Fruit fly (Drosophila melanogaster): ENCODE data around the gene CG3402.

The CG3402 gene

dm6 chr3L:626498-627369 is 25.9 kb downstream of the CG3402 start (continued):
- TF ChIP-seq Optix (GFP tag; IDR thresholded peaks at IDR 0.05) (no peak), CG9609 (GFP tag; optimal IDR thresholded peaks at IDR 0.05) (peak; percentile 38), Hmr (GFP tag; optimal IDR thresholded peaks at IDR 0.05) (peak; percentile 1), wdn (GFP tag; IDR thresholded peaks at IDR 0.05) (peak; percentile 38; the same call in 1 of the 2 replicates), gro (GFP tag; optimal IDR thresholded peaks at IDR 0.05) (no peak), Mrtf (GFP tag; IDR thresholded peaks at IDR 0.05) (peak; percentile 73), peb (GFP tag; IDR thresholded peaks at IDR 0.05) (no peak; the same call in 1 of the 2 replicates), CG8290 (GFP tag; optimal IDR thresholded peaks at IDR 0.05) (peak; percentile 10), CG8290 (tag; optimal IDR thresholded peaks at IDR 0.05) (no peak), CG18619 (GFP tag; optimal IDR thresholded peaks at IDR 0.05) (peak; percentile 35), Deaf1 (tag; optimal IDR thresholded peaks at IDR 0.05) (peak; percentile 81), Ets65A (GFP tag) (peak; percentile 73), twi (tag; optimal IDR thresholded peaks at IDR 0.05) (no peak), CG4328 (GFP tag; optimal IDR thresholded peaks at IDR 0.05) (no peak), cg (GFP tag; optimal IDR thresholded peaks at IDR 0.05) (peak; percentile 98), CG10209 (GFP tag; optimal IDR thresholded peaks at IDR 0.05) (peak; percentile 14), CG3281 (GFP tag; optimal IDR thresholded peaks at IDR 0.05) (peak; percentile 57), Rx (GFP tag; IDR thresholded peaks at IDR 0.05) (peak; percentile 52; the same call in 1 of the 2 replicates), Med (GFP tag) (peak; percentile 82), CG9817 (tag; optimal IDR thresholded peaks at IDR 0.05) (peak; percentile 61), CG42726 (GFP tag; IDR thresholded peaks at IDR 0.05; ENCODE audit: partially characterized antibody) (no peak), CG7745 (tag; optimal IDR thresholded peaks at IDR 0.05) (no peak), CG17802 (tag; optimal IDR thresholded peaks at IDR 0.05) (peak; percentile 4), chinmo (GFP tag; IDR thresholded peaks at IDR 0.05; ENCODE audit: partially characterized antibody) (peak; percentile 82; the same call in 1 of the 4 replicates), oc (tag; optimal IDR thresholded peaks at IDR 0.05) (peak; percentile 19), slou (GFP tag; optimal IDR thresholded peaks at IDR 0.05) (no peak), otp (GFP tag; IDR thresholded peaks at IDR 0.05) (peak; percentile 8; the same call in 2 of the 3 replicates), jing (GFP tag; optimal IDR thresholded peaks at IDR 0.05) (no peak), vnd (GFP tag; IDR thresholded peaks at IDR 0.05; ENCODE audit: partially characterized antibody) (no peak), CG30403 (GFP tag; optimal IDR thresholded peaks at IDR 0.05) (peak; percentile 54), Atf-2 (GFP tag; optimal IDR thresholded peaks at IDR 0.05) (peak; percentile 10), dmrt99B (tag; optimal IDR thresholded peaks at IDR 0.05) (peak; percentile 39), H2.0 (GFP tag; IDR thresholded peaks at IDR 0.05) (peak; percentile 69), Stat92E (GFP tag; optimal IDR thresholded peaks at IDR 0.05) (peak in 1 of 3 experiments; percentile 47), CG9727 (GFP tag; optimal IDR thresholded peaks at IDR 0.05) (peak; percentile 5), CG11085 (GFP tag; IDR thresholded peaks at IDR 0.05) (peak; percentile 42; the same call in 1 of the 2 replicates), CG12769 (tag; optimal IDR thresholded peaks at IDR 0.05) (peak; percentile 97), CrebB (tag; optimal IDR thresholded peaks at IDR 0.05) (no peak), CG31388 (GFP tag; optimal IDR thresholded peaks at IDR 0.05) (no peak), CG4730 (GFP tag; IDR thresholded peaks at IDR 0.05) (peak; percentile 34; the same call in 1 of the 2 replicates), Xbp1 (GFP tag; optimal IDR thresholded peaks at IDR 0.05) (peak; percentile 41), CG12155 (GFP tag; optimal IDR thresholded peaks at IDR 0.05) (peak; percentile 14), HLHmδ (GFP tag; optimal IDR thresholded peaks at IDR 0.05) (peak; percentile 47), nmo (GFP tag; optimal IDR thresholded peaks at IDR 0.05) (peak; percentile 49), Ravus (GFP tag; IDR thresholded peaks at IDR 0.05) (no peak), CG32767 (GFP tag; IDR thresholded peaks at IDR 0.05) (peak; percentile 26; the same call in 1 of the 2 replicates), pb (GFP tag; optimal IDR thresholded peaks at IDR 0.05) (no peak), unpg (GFP tag; optimal IDR thresholded peaks at IDR 0.05) (peak; percentile 38)

Data from whole organism, embryonic.